Worm (Caenorhabditis elegans) whole organism, L4 larva: ENCODE results near the gene ifas-1.

ENCODE experiments used
- F10B5.3 ChIP-seq: sonication (generic microtip); optimal IDR thresholded peaks from 2 replicates; lab custom pipeline; 2016; ENCODE audit warnings: mild to moderate bottlenecking, missing genetic modification characterization, missing compliant biosample characterization
- T20F7.1 ChIP-seq: fragments of 200-800 bp; sonication (Bioruptor generic); optimal IDR thresholded peaks from 2 replicates; lab custom pipeline; 2018; ENCODE audit warnings: mild to moderate bottlenecking, missing genetic modification characterization, missing compliant biosample characterization
- Y5F2A.4 ChIP-seq: fragments of 200-800 bp; sonication (Bioruptor generic); optimal IDR thresholded peaks from 2 replicates; lab custom pipeline; 2018; ENCODE audit warnings: mild to moderate bottlenecking, missing genetic modification characterization, missing compliant biosample characterization
- ama-1 ChIP-seq: fragments of 150-350 bp; optimal IDR thresholded peaks from 2 replicates; lab custom pipeline; 2014; ENCODE audit warnings: inconsistent platforms, mixed read lengths
- arid-1 ChIP-seq: fragments of 200-800 bp; sonication (Bioruptor generic); conservative IDR thresholded peaks from 2 replicates; pipeline ENCODE4 v1.3.6; 2022; ENCODE audit warnings: missing genetic modification reagents, missing genetic modification characterization, missing compliant biosample characterization
- attf-4 ChIP-seq: sonication (generic microtip); optimal IDR thresholded peaks from 3 replicates; lab custom pipeline; 2017; ENCODE audit warnings: missing biosample characterization, missing genetic modification characterization
- ceh-20 ChIP-seq: fragments of 200-800 bp; sonication (Bioruptor generic); IDR thresholded peaks from 2 replicates; pipeline ENCODE4 v1.3.6; 2022; ENCODE audit warnings: missing genetic modification reagents, missing genetic modification characterization, missing compliant biosample characterization
- ceh-62 ChIP-seq: sonication (generic microtip); optimal IDR thresholded peaks from 2 replicates; lab custom pipeline; 2017; ENCODE audit warnings: missing biosample characterization, missing genetic modification characterization
- cey-2 ChIP-seq: sonication (generic microtip); optimal IDR thresholded peaks from 3 replicates; lab custom pipeline; 2017; ENCODE audit warnings: missing genetic modification characterization, mild to moderate bottlenecking, missing compliant biosample characterization, antibody characterized with exemption, borderline replicate concordance; ENCODE audit not compliant: insufficient read depth
- daf-12 ChIP-seq: fragments of 150-350 bp; optimal IDR thresholded peaks from 2 replicates; lab custom pipeline; 2014; ENCODE audit warnings: missing biosample characterization, missing genetic modification reagents, missing genetic modification characterization
- daf-19 ChIP-seq: fragments of 200-800 bp; sonication (Bioruptor generic); conservative IDR thresholded peaks from 2 replicates; pipeline ENCODE4 v1.3.6; 2022; ENCODE audit warnings: missing genetic modification characterization, missing compliant biosample characterization
- dmd-6 ChIP-seq: fragments of 200-800 bp; sonication (Bioruptor generic); IDR thresholded peaks from 2 replicates; pipeline ENCODE4 v1.3.6; 2022; ENCODE audit warnings: missing genetic modification reagents, missing genetic modification characterization, missing compliant biosample characterization
- dmd-9 ChIP-seq: fragments of 200-800 bp; sonication (Bioruptor generic); IDR thresholded peaks from 2 replicates; pipeline ENCODE4 v1.3.6; 2022; ENCODE audit warnings: missing genetic modification reagents, missing genetic modification characterization, missing compliant biosample characterization
- dve-1 ChIP-seq: sonication (generic microtip); optimal IDR thresholded peaks from 2 replicates; lab custom pipeline; 2017; ENCODE audit warnings: antibody characterized with exemption, mild to moderate bottlenecking, missing genetic modification characterization, missing compliant biosample characterization; ENCODE audit not compliant: insufficient read depth
- fos-1 ChIP-seq: fragments of 150-350 bp; optimal IDR thresholded peaks from 2 replicates; lab custom pipeline; 2014; ENCODE audit warnings: missing biosample characterization, missing genetic modification characterization
- hif-1 ChIP-seq, 2 experiments: sonication (generic microtip); optimal IDR thresholded peaks; 2 replicates each; lab custom pipeline; 2016 to 2017; ENCODE audit warnings: missing compliant biosample characterization in 2 of 2, missing genetic modification characterization in 2 of 2, missing genetic modification reagents in 2 of 2, missing genotype in 2 of 2, mild to moderate bottlenecking in 1 of 2
- hlh-11 ChIP-seq: fragments of 200-800 bp; sonication (Bioruptor generic); optimal IDR thresholded peaks from 2 replicates; lab custom pipeline; 2018; ENCODE audit warnings: mild to moderate bottlenecking, missing genetic modification characterization, missing compliant biosample characterization
- hlh-30 ChIP-seq: sonication (generic microtip); optimal IDR thresholded peaks from 2 replicates; lab custom pipeline; 2017; ENCODE audit warnings: antibody characterized with exemption, mild to moderate bottlenecking, missing genetic modification characterization, missing compliant biosample characterization; ENCODE audit not compliant: insufficient read depth
- lin-15B ChIP-seq: fragments of 150-350 bp; sonication (generic microtip); optimal IDR thresholded peaks from 3 replicates; lab custom pipeline; 2014; ENCODE audit warnings: missing biosample characterization, missing genetic modification characterization
- lin-38 ChIP-seq: fragments of 200-800 bp; sonication (Bioruptor generic); IDR thresholded peaks from 2 replicates; pipeline ENCODE4 v1.3.6; 2022; ENCODE audit warnings: missing genetic modification reagents, missing genetic modification characterization, missing compliant biosample characterization
- lir-3 ChIP-seq: sonication (generic microtip); optimal IDR thresholded peaks from 2 replicates; lab custom pipeline; 2016; ENCODE audit warnings: mild to moderate bottlenecking, missing genetic modification characterization, missing compliant biosample characterization
- madf-5 ChIP-seq, 2 experiments: fragments of 200-800 bp; sonication (Bioruptor generic); IDR thresholded peaks; 2 replicates each; pipeline ENCODE4 v1.3.6; 2022; ENCODE audit warnings: missing compliant biosample characterization in 2 of 2, missing genetic modification characterization in 2 of 2
- madf-9 ChIP-seq: fragments of 200-800 bp; sonication (Bioruptor generic); conservative IDR thresholded peaks from 2 replicates; pipeline ENCODE4 v1.3.6; 2022; ENCODE audit warnings: missing genetic modification reagents, missing genetic modification characterization, missing compliant biosample characterization
- mdt-29 ChIP-seq: fragments of 200-800 bp; sonication (Bioruptor generic); IDR thresholded peaks from 2 replicates; pipeline ENCODE4 v1.3.6; 2022; ENCODE audit warnings: missing genetic modification reagents, missing genetic modification characterization, missing compliant biosample characterization
- mes-2 ChIP-seq: sonication (generic microtip); optimal IDR thresholded peaks from 2 replicates; lab custom pipeline; 2016; ENCODE audit warnings: missing genotype, mild to moderate bottlenecking, missing genetic modification characterization, missing compliant biosample characterization; ENCODE audit not compliant: poor library complexity, severe bottlenecking
- mxl-3 ChIP-seq: fragments of 200-800 bp; sonication (Bioruptor generic); optimal IDR thresholded peaks from 2 replicates; lab custom pipeline; 2018; ENCODE audit warnings: mild to moderate bottlenecking, missing genetic modification characterization, missing compliant biosample characterization
- nhr-102 ChIP-seq: sonication (generic microtip); optimal IDR thresholded peaks from 2 replicates; lab custom pipeline; 2016; ENCODE audit warnings: mild to moderate bottlenecking, missing genetic modification characterization, moderate library complexity, missing compliant biosample characterization
- nhr-111 ChIP-seq: fragments of 200-800 bp; sonication (Bioruptor generic); optimal IDR thresholded peaks from 2 replicates; lab custom pipeline; 2018; ENCODE audit warnings: mild to moderate bottlenecking, missing genetic modification characterization, missing compliant biosample characterization
- nhr-237 ChIP-seq: sonication (generic microtip); optimal IDR thresholded peaks from 2 replicates; lab custom pipeline; 2017; ENCODE audit warnings: missing biosample characterization, missing genetic modification characterization
- nhr-28 ChIP-seq: fragments of 150-350 bp; optimal IDR thresholded peaks from 2 replicates; lab custom pipeline; 2014; ENCODE audit warnings: missing biosample characterization, missing genetic modification characterization
- nhr-6 ChIP-seq: fragments of 150-350 bp; optimal IDR thresholded peaks from 2 replicates; lab custom pipeline; 2014; ENCODE audit warnings: missing biosample characterization, missing genetic modification characterization
- php-3 ChIP-seq: fragments of 200-800 bp; sonication (Bioruptor generic); IDR thresholded peaks from 2 replicates; pipeline ENCODE4 v1.3.6; 2022; ENCODE audit warnings: missing genetic modification reagents, missing genetic modification characterization, missing compliant biosample characterization
- pqm-1 ChIP-seq: sonication (generic microtip); optimal IDR thresholded peaks from 2 replicates; lab custom pipeline; 2017; ENCODE audit warnings: missing biosample characterization, missing genetic modification characterization
- set-16 ChIP-seq: fragments of 200-800 bp; sonication (Bioruptor generic); IDR thresholded peaks from 2 replicates; pipeline ENCODE4 v1.3.6; 2022; ENCODE audit warnings: missing genetic modification reagents, missing genetic modification characterization, missing compliant biosample characterization
- snpc-1.2 ChIP-seq: fragments of 200-800 bp; sonication (Bioruptor generic); IDR thresholded peaks from 2 replicates; pipeline ENCODE4 v1.3.6; 2022; ENCODE audit warnings: missing genetic modification reagents, missing genetic modification characterization, missing compliant biosample characterization
- tag-97 ChIP-seq: fragments of 200-800 bp; sonication (Bioruptor generic); IDR thresholded peaks from 2 replicates; pipeline ENCODE4 v1.3.6; 2022; ENCODE audit warnings: missing genetic modification characterization, missing compliant biosample characterization
- zip-11 ChIP-seq: fragments of 200-800 bp; sonication (Bioruptor generic); IDR thresholded peaks from 2 replicates; pipeline ENCODE4 v1.3.6; 2022; ENCODE audit warnings: missing genetic modification characterization, missing compliant biosample characterization
- zip-2 ChIP-seq: fragments of 150-350 bp; optimal IDR thresholded peaks from 2 replicates; lab custom pipeline; 2014; ENCODE audit warnings: missing biosample characterization, missing genetic modification characterization

The ifas-1 gene

DNA sequence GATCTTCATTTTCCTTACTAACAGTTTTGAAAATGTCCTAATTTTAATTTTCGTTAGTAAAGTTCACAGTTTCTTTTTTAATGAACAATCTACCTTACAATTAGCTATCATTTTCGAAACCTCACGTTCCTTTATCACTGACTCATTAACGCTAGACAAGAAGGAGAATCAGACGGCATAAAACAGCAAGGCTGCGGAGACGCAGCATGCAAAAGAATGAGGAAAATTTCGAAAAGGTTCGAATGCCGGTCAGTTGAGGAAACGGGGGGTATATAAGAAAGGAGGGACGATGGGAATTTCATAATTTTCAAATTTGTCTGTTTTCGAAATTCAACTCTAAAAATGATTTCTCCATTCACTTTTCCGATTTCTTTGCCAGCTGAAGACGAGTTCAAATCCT is 26.6 kb downstream of the ifas-1 start, which contains the start of gene F19B10.13:
TSS of gene F19B10.13 (plus strand) at position 343 of the 400 bp plus-strand sequence.
- peak; percentile 26 for TF ChIP-seq pqm-1 (tag; lab: Kevin White, UChicago)
- TF ChIP-seq hif-1 (tag; optimal IDR thresholded peaks at IDR 0.05; lab: Kevin White, UChicago), result peak in 1 of 2 experiments; percentile 19
- no peak for TF ChIP-seq attf-4 (tag; lab: Kevin White, UChicago)
- peak; percentile 36 for TF ChIP-seq nhr-28 (tag; lab: Kevin White, UChicago)
- no peak for TF ChIP-seq lin-38 (GFP tag; lab: Robert Waterston, UW)
- TF ChIP-seq hlh-30, result peak; percentile 38
- peak; percentile 16 for TF ChIP-seq mxl-3 (GFP tag; lab: Kevin White, UChicago)
- peak; percentile 58 for TF ChIP-seq dmd-6 (GFP tag; lab: Robert Waterston, UW)
- peak; percentile 14 for TF ChIP-seq nhr-6 (tag; lab: Kevin White, UChicago)
- peak; percentile 51 for TF ChIP-seq hlh-11 (tag; lab: Kevin White, UChicago)
- peak; percentile 39 for TF ChIP-seq mes-2 (tag; lab: Kevin White, UChicago)

- TF ChIP-seq Y5F2A.4 (GFP tag; lab: Kevin White, UChicago) (no peak), nhr-237 (tag; lab: Kevin White, UChicago) (no peak), php-3 (GFP tag; lab: Robert Waterston, UW) (no peak), F10B5.3 (tag; lab: Kevin White, UChicago) (no peak), tag-97 (GFP tag; lab: Robert Waterston, UW) (no peak), lir-3 (tag; lab: Kevin White, UChicago) (no peak), mdt-29 (no peak), ceh-20 (no peak), zip-11 (GFP tag; lab: Robert Waterston, UW) (no peak), nhr-102 (tag; lab: Kevin White, UChicago) (no peak), fos-1 (tag; lab: Kevin White, UChicago) (no peak), snpc-1.2 (GFP tag; lab: Robert Waterston, UW) (no peak), lin-15B (tag; lab: Kevin White, UChicago) (no peak), ceh-62 (tag; lab: Kevin White, UChicago) (no peak), nhr-28 (tag; lab: Kevin White, UChicago) (no peak)
- TF ChIP-seq, all 104 proteins: peak for 0
These were observed 28.7 kb downstream of the ifas-1 start, which contains the start of gene F19B10.4 for ce11 chrII:3659776-3660175. Gene F19B10.4, plus strand, starts transcription at chrII:3660076.

DNA sequence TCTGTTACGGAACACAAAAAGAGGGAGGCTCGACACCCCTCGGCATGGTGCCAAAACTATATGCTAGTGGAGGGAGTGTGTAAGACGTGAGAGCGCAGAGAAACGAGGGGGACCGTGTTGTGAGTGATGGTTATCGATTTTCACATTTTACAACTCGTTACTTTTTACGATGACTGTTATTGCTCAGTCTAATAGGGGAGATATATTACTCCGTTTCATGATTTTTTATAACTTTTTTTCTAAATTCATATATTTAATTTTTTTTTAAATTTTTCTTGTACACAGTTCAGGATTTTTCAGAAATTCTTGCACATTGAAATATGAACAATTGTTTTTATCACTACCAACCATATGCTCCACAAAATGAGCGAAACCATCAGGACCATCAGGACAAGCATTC is 33.1 kb downstream of the ifas-1 start, which contains the start of gene F19B10.5:
TSS of gene F19B10.5 (plus strand) at position 301 of the 400 bp plus-strand sequence.
- no peak for TF ChIP-seq cey-2 (tag; lab: Kevin White, UChicago)

DNA sequence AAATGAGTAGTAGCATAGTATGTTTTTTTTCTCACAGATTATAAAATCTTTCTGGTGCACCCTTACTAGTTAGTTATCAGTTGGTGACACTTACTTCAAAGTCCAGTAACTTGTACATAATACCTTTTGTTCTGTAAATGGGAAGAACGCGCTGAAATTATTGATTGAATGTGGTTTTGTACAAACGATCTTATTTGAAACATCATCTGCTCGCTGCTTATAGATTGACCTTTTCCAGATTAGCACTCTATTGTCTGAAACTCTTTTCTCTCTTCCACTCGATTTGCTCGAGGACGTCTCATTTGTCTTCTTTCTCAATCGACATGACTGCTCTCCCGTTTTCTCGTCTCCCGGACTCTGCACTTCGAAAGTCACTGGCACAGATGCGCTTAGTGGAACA is 41.4 kb downstream of the ifas-1 start, which contains the start of gene fbxb-33:
TSS of gene fbxb-33 (plus strand) at position 301 of the 400 bp plus-strand sequence.
- TF ChIP-seq F10B5.3 (tag; lab: Kevin White, UChicago) (no peak), hlh-30 (no peak), hif-1 (tag; optimal IDR thresholded peaks at IDR 0.05; lab: Kevin White, UChicago) (no peak), nhr-111 (no peak), ama-1 (lab: Kevin White, UChicago) (no peak), daf-19 (GFP tag; lab: Robert Waterston, UW) (no peak), arid-1 (GFP tag; lab: Robert Waterston, UW) (no peak), zip-2 (tag; lab: Kevin White, UChicago) (no peak), daf-12 (no peak), fos-1 (tag; lab: Kevin White, UChicago) (no peak), mdt-29 (no peak), nhr-237 (tag; lab: Kevin White, UChicago) (no peak), dve-1 (no peak), madf-9 (GFP tag; lab: Robert Waterston, UW) (no peak), nhr-28 (tag; lab: Kevin White, UChicago) (no peak), dmd-9 (GFP tag; lab: Robert Waterston, UW) (no peak), set-16 (GFP tag; lab: Robert Waterston, UW) (no peak), T20F7.1 (GFP tag; lab: Kevin White, UChicago) (no peak), madf-5 (GFP tag; IDR thresholded peaks at IDR 0.05; lab: Robert Waterston, UW) (no peak)
